Worm (Caenorhabditis elegans) whole organism, L4/young adult: ENCODE measurements around the gene srbc-6.

Experiments used
- W03F9.2 ChIP-seq: fragments of 150-350 bp; optimal IDR thresholded peaks from 2 replicates; lab custom pipeline; 2014; ENCODE audit warnings: missing biosample characterization, missing genetic modification characterization
- dao-5 ChIP-seq: sonication (generic microtip); optimal IDR thresholded peaks from 2 replicates; lab custom pipeline; 2016; ENCODE audit warnings: missing genotype, missing genetic modification characterization, moderate library complexity, missing compliant biosample characterization
- him-1 ChIP-seq: sonication (generic microtip); optimal IDR thresholded peaks from 2 replicates; lab custom pipeline; 2016; ENCODE audit warnings: missing genotype, missing genetic modification reagents, missing genetic modification characterization, missing compliant biosample characterization

DNA sequence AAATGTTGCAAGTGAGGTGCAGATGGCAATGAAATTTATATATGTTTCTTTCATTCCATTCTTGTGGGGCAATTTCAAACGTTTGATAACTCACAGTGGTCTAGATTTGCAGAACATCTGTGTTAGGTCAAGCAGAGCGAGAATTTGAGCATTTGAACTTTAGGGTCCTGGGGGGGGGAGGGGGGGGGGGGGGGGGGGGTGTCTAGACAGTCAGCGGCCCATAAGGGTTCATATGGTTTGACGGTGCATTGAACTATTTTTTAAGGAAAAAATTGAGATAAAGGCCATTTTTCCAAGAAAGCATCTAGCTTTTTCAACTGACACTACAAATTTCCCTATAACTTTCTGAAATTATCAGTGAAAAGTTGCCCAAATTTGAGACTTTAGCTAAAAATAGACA, 15.9 kb downstream of the srbc-6 start:
- TF ChIP-seq W03F9.2: no peak
- TF ChIP-seq him-1 (tag; lab: Kevin White, UChicago): no peak
- no peak for TF ChIP-seq dao-5
